Worm (Caenorhabditis elegans): Measurements from ENCODE around the gene nfm-1.

ce11 chrIII:6147903-6148302 lies 11.3 kb upstream of the nfm-1 start, which contains the start of gene Y42G9A.2:
- TF ChIP-seq dao-5 (tag; optimal IDR thresholded peaks at IDR 0.05) (no peak), him-1 (tag; optimal IDR thresholded peaks at IDR 0.05) (no peak), W03F9.2 (tag; optimal IDR thresholded peaks at IDR 0.05) (no peak)

Data from whole organism, L4/young adult.